Worm (Caenorhabditis elegans) whole organism, L4/young adult: ENCODE measurements around the gene snb-1.

Experiments used
- dao-5 ChIP-seq: sonication (generic microtip); optimal IDR thresholded peaks from 2 replicates; lab custom pipeline; 2016; ENCODE audit warnings: missing genotype, missing genetic modification characterization, moderate library complexity, missing compliant biosample characterization
- him-1 ChIP-seq: sonication (generic microtip); optimal IDR thresholded peaks from 2 replicates; lab custom pipeline; 2016; ENCODE audit warnings: missing genotype, missing genetic modification reagents, missing genetic modification characterization, missing compliant biosample characterization

- TF ChIP-seq him-1 (tag; lab: Kevin White, UChicago) = no peak
- TF ChIP-seq dao-5 (tag; lab: Kevin White, UChicago) = no peak
Measured at ce11 chrV:6685499-6685898, 29.2 kb upstream of the snb-1 start.
